Fruit fly (Drosophila melanogaster): Measurements from ENCODE around the gene CG7794.
A peak's percentile ranks its signal among the peaks of the same experiment; 100 is the strongest.

The CG7794 gene

DNA sequence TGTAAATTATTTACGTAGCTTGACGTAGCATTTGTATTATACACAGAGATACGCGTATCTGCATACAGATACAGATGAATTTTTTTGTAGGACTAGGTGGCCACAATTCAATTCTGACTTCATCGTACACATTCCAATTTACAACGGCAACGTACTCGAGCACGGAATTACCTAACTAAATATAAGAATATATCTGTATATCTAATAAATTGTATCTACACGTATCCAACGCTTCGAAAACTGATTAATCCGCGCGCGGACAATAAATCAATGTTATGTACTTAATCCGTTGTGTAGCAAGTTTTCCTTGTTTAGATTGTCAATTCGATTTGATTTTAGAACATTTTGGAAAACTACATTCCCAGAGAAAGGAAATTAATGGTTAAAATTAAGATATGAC lies at the start of gene CG7794:
Gene CG7794, plus strand, starts transcription at position 301 of the 400 bp plus-strand sequence.
- TF ChIP-seq vri (GFP tag; optimal IDR thresholded peaks at IDR 0.05) (no peak), Lpt (GFP tag; optimal IDR thresholded peaks at IDR 0.05) (no peak), ss (GFP tag; optimal IDR thresholded peaks at IDR 0.05) (no peak), CG8319 (GFP tag; optimal IDR thresholded peaks at IDR 0.05) (no peak), CG3032 (tag; optimal IDR thresholded peaks at IDR 0.05) (no peak), CG11762 (GFP tag; optimal IDR thresholded peaks at IDR 0.05; ENCODE audit: insufficient read depth) (no peak), CG11294 (GFP tag; IDR thresholded peaks at IDR 0.05) (no peak), CG10669 (GFP tag; optimal IDR thresholded peaks at IDR 0.05) (no peak)

DNA sequence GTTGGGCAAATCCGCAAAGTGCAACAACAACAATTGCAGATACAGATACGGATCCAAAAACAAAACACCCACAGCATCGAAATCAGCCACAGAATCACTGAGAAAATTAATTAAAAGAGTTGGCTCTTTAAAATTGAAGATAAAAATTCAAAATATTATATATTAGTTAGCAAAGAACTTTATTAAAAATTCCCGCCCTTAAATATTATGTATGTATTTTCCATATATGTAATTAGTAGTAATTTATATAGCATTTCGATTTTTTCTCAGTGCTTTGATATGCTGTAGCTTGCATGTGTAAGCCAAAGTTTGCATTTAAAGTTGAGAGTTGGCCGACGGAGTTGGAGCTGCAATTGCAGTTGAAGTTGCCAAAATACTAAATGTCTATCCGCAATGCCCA lies 18.8 kb upstream of the CG7794 start:
- TF ChIP-seq Hr39 (GFP tag; optimal IDR thresholded peaks at IDR 0.05): no peak
- peak; percentile 69 for TF ChIP-seq eg (GFP tag; IDR thresholded peaks at IDR 0.05)
- peak; percentile 40; the same call in 1 of the 2 replicates for TF ChIP-seq Gug (GFP tag; IDR thresholded peaks at IDR 0.05)
- TF ChIP-seq CG1621 (tag; optimal IDR thresholded peaks at IDR 0.05): no peak
- no peak for TF ChIP-seq CG32006 (GFP tag; optimal IDR thresholded peaks at IDR 0.05)
- no peak for TF ChIP-seq vri (GFP tag; optimal IDR thresholded peaks at IDR 0.05)
- TF ChIP-seq CG15336 (GFP tag; IDR thresholded peaks at IDR 0.05): peak; percentile 47
- TF ChIP-seq CG11294 (GFP tag; IDR thresholded peaks at IDR 0.05): 0 out of 2 replicates have a peak, but pooled peaks have one; percentile 26
- TF ChIP-seq CG8119 (GFP tag; IDR thresholded peaks at IDR 0.05): peak; percentile 31; the same call in 1 of the 3 replicates

DNA sequence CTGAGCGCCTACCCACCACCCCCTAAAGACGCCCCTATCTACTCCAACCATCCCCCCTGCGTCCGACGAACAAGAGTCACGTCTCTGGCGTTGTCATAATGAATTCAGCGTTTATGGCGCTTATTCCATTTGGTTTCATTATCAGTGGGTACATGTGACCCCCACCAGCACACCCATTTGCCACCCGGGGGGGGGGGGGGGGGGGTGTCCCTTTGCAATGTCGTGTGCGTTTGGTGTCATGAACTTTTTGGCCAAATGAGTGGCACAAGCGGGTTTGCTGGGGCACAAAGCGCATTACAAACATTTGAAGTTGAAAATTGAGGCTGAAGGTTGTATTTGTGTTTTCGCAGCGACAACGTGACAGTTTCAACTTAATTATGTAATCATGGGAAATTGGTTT lies 17.0 kb upstream of the CG7794 start:
- TF ChIP-seq CG8319 (GFP tag; optimal IDR thresholded peaks at IDR 0.05) (no peak), Sox15 (GFP tag; optimal IDR thresholded peaks at IDR 0.05) (no peak), CG6163 (GFP tag; IDR thresholded peaks at IDR 0.05) (no peak), Eip93F (GFP tag; optimal IDR thresholded peaks at IDR 0.05) (no peak), pdm3 (GFP tag; optimal IDR thresholded peaks at IDR 0.05) (no peak), Hr38 (GFP tag; optimal IDR thresholded peaks at IDR 0.05) (no peak), achi (GFP tag; optimal IDR thresholded peaks at IDR 0.05) (no peak), svp (GFP tag) (no peak), fd85E (GFP tag; optimal IDR thresholded peaks at IDR 0.05) (no peak), CG8632 (GFP tag; optimal IDR thresholded peaks at IDR 0.05) (no peak), Lpt (GFP tag; optimal IDR thresholded peaks at IDR 0.05) (no peak), dsx (GFP tag; optimal IDR thresholded peaks at IDR 0.05; ENCODE audit: poor library complexity, severe bottlenecking) (no peak)

DNA sequence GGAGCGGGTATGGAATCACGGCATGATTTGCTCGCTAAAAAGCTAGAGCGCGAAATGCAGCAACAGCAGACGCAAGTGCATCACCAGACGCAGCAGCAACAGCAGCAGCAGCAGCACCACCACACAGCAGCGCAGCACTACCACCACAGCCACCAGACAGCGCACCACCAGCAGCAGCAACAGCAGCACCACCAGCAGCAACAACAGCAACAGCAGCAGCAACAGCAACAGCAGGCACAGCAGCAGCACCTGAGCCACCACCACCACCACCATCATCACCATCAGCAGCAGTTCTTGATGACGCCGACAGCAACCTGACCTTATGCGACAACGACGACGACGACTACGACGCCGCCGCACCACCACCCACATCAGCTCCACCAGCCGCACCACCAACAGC lies 10.4 kb upstream of the CG7794 start:
- TF ChIP-seq Hr38 (GFP tag; optimal IDR thresholded peaks at IDR 0.05) (no peak), esn (GFP tag; optimal IDR thresholded peaks at IDR 0.05) (no peak), Eip75B (GFP tag; optimal IDR thresholded peaks at IDR 0.05) (no peak), CG11902 (GFP tag; optimal IDR thresholded peaks at IDR 0.05) (no peak), CG6792 (GFP tag; optimal IDR thresholded peaks at IDR 0.05) (no peak), CG10631 (GFP tag; optimal IDR thresholded peaks at IDR 0.05) (no peak), CG3919 (GFP tag; optimal IDR thresholded peaks at IDR 0.05) (no peak), CG16779 (tag; optimal IDR thresholded peaks at IDR 0.05) (no peak), Ets96B (tag; optimal IDR thresholded peaks at IDR 0.05) (no peak), salr (GFP tag; optimal IDR thresholded peaks at IDR 0.05) (no peak), CG32006 (GFP tag; optimal IDR thresholded peaks at IDR 0.05) (no peak), CG6276 (GFP tag; optimal IDR thresholded peaks at IDR 0.05) (no peak), lz (GFP tag; optimal IDR thresholded peaks at IDR 0.05) (no peak), CG4318 (GFP tag; optimal IDR thresholded peaks at IDR 0.05) (no peak), CG7368 (GFP tag; optimal IDR thresholded peaks at IDR 0.05) (no peak), CG6808 (GFP tag; optimal IDR thresholded peaks at IDR 0.05) (no peak), fkh (GFP tag; optimal IDR thresholded peaks at IDR 0.05) (no peak)

All from whole organism, prepupa.